Fruit fly (Drosophila melanogaster) whole organism, embryonic: ENCODE data around the gene CG13838.

Experiments used
- ATbp ChIP-seq: fragments of 200-800 bp; sonication (Bioruptor generic); optimal IDR thresholded peaks from 2 replicates; lab custom pipeline; 2017; ENCODE audit warnings: missing biosample characterization, mild to moderate bottlenecking, missing genetic modification characterization, missing genetic modification reagents
- Bgb ChIP-seq: fragments of 200-800 bp; sonication (Bioruptor generic); IDR thresholded peaks from 2 replicates; pipeline ENCODE4 v1.3.6; 2022; ENCODE audit warnings: missing biosample characterization, missing genetic modification characterization; ENCODE audit not compliant: partially characterized antibody
- CG10209 ChIP-seq: fragments of 200-800 bp; sonication (Bioruptor generic); optimal IDR thresholded peaks from 3 replicates; lab custom pipeline; 2017; ENCODE audit warnings: missing biosample characterization, mild to moderate bottlenecking, missing genetic modification characterization, missing genetic modification reagents
- CG10431 ChIP-seq: fragments of 200-800 bp; sonication (Bioruptor generic); optimal IDR thresholded peaks from 3 replicates; lab custom pipeline; 2018; ENCODE audit warnings: missing biosample characterization, mild to moderate bottlenecking, missing genetic modification characterization
- CG11093 ChIP-seq: fragments of 200-800 bp; sonication (Bioruptor generic); IDR thresholded peaks from 3 replicates; pipeline ENCODE4 v1.3.6; 2022; ENCODE audit warnings: missing biosample characterization, missing genetic modification characterization
- CG11504 ChIP-seq: fragments of 200-800 bp; sonication (Bioruptor generic); optimal IDR thresholded peaks from 3 replicates; lab custom pipeline; 2019; ENCODE audit warnings: missing biosample characterization, mild to moderate bottlenecking, missing genetic modification characterization, moderate library complexity
- CG13424 ChIP-seq: fragments of 200-800 bp; sonication (Bioruptor generic); optimal IDR thresholded peaks from 2 replicates; lab custom pipeline; 2019; ENCODE audit warnings: missing biosample characterization, mild to moderate bottlenecking, missing genetic modification characterization, moderate library complexity
- CG14014 ChIP-seq: fragments of 200-800 bp; sonication (Bioruptor generic); IDR thresholded peaks from 2 replicates; pipeline ENCODE4 v1.3.6; 2022; ENCODE audit warnings: missing biosample characterization, missing genetic modification characterization
- CG14667 ChIP-seq: fragments of 200-800 bp; sonication (Bioruptor generic); IDR thresholded peaks from 2 replicates; pipeline ENCODE4 v1.3.6; 2022; ENCODE audit warnings: missing biosample characterization, missing genetic modification characterization
- CG15269 ChIP-seq: fragments of 200-800 bp; sonication (Bioruptor generic); optimal IDR thresholded peaks from 2 replicates; lab custom pipeline; 2018; ENCODE audit warnings: missing biosample characterization, mild to moderate bottlenecking, missing genetic modification characterization, moderate library complexity
- CG1832 ChIP-seq: fragments of 200-800 bp; sonication (Bioruptor generic); optimal IDR thresholded peaks from 2 replicates; lab custom pipeline; 2017; ENCODE audit warnings: missing biosample characterization, mild to moderate bottlenecking, missing genetic modification characterization, inconsistent platforms
- CG34422 ChIP-seq: fragments of 200-800 bp; sonication (Bioruptor generic); IDR thresholded peaks from 3 replicates; pipeline ENCODE4 v1.3.6; 2022; ENCODE audit warnings: missing biosample characterization, missing genetic modification characterization
- CG3847 ChIP-seq: fragments of 200-800 bp; sonication (Bioruptor generic); IDR thresholded peaks from 2 replicates; pipeline ENCODE4 v1.3.6; 2022; ENCODE audit warnings: missing biosample characterization, missing genetic modification characterization
- CG4854 ChIP-seq: fragments of 200-800 bp; sonication (Bioruptor generic); optimal IDR thresholded peaks from 2 replicates; lab custom pipeline; 2016; ENCODE audit warnings: missing biosample characterization, missing genetic modification characterization, inconsistent platforms
- CG8765 ChIP-seq: fragments of 200-800 bp; sonication (Bioruptor generic); IDR thresholded peaks from 2 replicates; pipeline ENCODE4 v1.3.6; 2022; ENCODE audit warnings: missing biosample characterization, missing genetic modification characterization
- CG8944 ChIP-seq: fragments of 200-800 bp; sonication (Bioruptor generic); optimal IDR thresholded peaks from 3 replicates; lab custom pipeline; 2016; ENCODE audit warnings: missing biosample characterization, missing genetic modification characterization
- CG9932 ChIP-seq: fragments of 200-800 bp; sonication (Bioruptor generic); IDR thresholded peaks from 2 replicates; pipeline ENCODE4 v1.3.6; 2022; ENCODE audit warnings: missing biosample characterization, missing genetic modification characterization
- CHES-1-like ChIP-seq: fragments of 200-800 bp; sonication (Bioruptor generic); optimal IDR thresholded peaks from 2 replicates; lab custom pipeline; 2016; ENCODE audit warnings: missing biosample characterization, missing genetic modification characterization
- CkIIα-i1 ChIP-seq: fragments of 200-800 bp; sonication (Bioruptor generic); IDR thresholded peaks from 2 replicates; pipeline ENCODE4 v1.3.6; 2022; ENCODE audit warnings: missing biosample characterization, missing genetic modification characterization
- Dek ChIP-seq: fragments of 200-800 bp; sonication (Bioruptor generic); optimal IDR thresholded peaks from 3 replicates; lab custom pipeline; 2019; ENCODE audit warnings: missing biosample characterization, mild to moderate bottlenecking, missing genetic modification characterization, moderate library complexity
- Dp ChIP-seq: fragments of 200-800 bp; sonication (Bioruptor generic); optimal IDR thresholded peaks from 2 replicates; lab custom pipeline; 2018; ENCODE audit warnings: missing biosample characterization, mild to moderate bottlenecking, missing genetic modification characterization, moderate library complexity
- Dref ChIP-seq: fragments of 200-800 bp; sonication (Bioruptor generic); IDR thresholded peaks from 2 replicates; pipeline ENCODE4 v1.3.6; 2022; ENCODE audit warnings: missing biosample characterization, missing genetic modification characterization
- Eip74EF ChIP-seq, 2 experiments: fragments of 200-800 bp in 1 of 2; fragments of >200 bp in 1 of 2; sonication (Bioruptor generic) in 1 of 2; optimal IDR thresholded peaks; 2 replicates each; lab custom pipeline; 2017 to 2019; ENCODE audit warnings: missing biosample characterization in 2 of 2, missing genetic modification characterization in 2 of 2, mild to moderate bottlenecking in 1 of 2, moderate library complexity in 1 of 2
- Fer1 ChIP-seq: fragments of 200-800 bp; sonication (Bioruptor generic); optimal IDR thresholded peaks from 2 replicates; lab custom pipeline; 2017; ENCODE audit warnings: missing biosample characterization, mild to moderate bottlenecking, missing genetic modification characterization
- Fer2 ChIP-seq: fragments of 200-800 bp; sonication (Bioruptor generic); optimal IDR thresholded peaks from 2 replicates; lab custom pipeline; 2018; ENCODE audit warnings: missing biosample characterization, mild to moderate bottlenecking, missing genetic modification characterization, moderate library complexity
- H15 ChIP-seq: fragments of 200-800 bp; sonication (Bioruptor generic); IDR thresholded peaks from 3 replicates; pipeline ENCODE4 v1.3.6; 2022; ENCODE audit warnings: missing biosample characterization, missing genetic modification characterization
- Oaz ChIP-seq: fragments of 200-800 bp; sonication (Bioruptor generic); IDR thresholded peaks from 2 replicates; pipeline ENCODE4 v1.3.6; 2022; ENCODE audit warnings: missing biosample characterization, missing genetic modification characterization
- Rfx ChIP-seq: fragments of 200-800 bp; sonication (Bioruptor generic); IDR thresholded peaks from 2 replicates; pipeline ENCODE4 v1.3.6; 2022; ENCODE audit warnings: missing biosample characterization, missing genetic modification characterization
- Xrp1 ChIP-seq: fragments of 200-800 bp; sonication (Bioruptor generic); IDR thresholded peaks from 2 replicates; pipeline ENCODE4 v1.3.6; 2022; ENCODE audit warnings: missing biosample characterization, missing genetic modification characterization
- amos ChIP-seq: fragments of 200-800 bp; sonication (Bioruptor generic); IDR thresholded peaks from 2 replicates; pipeline ENCODE4 v1.3.6; 2022; ENCODE audit warnings: missing biosample characterization, missing genetic modification characterization; ENCODE audit not compliant: partially characterized antibody
- ap ChIP-seq: fragments of 200-800 bp; sonication (Bioruptor generic); IDR thresholded peaks from 2 replicates; pipeline ENCODE4 v1.3.6; 2022; ENCODE audit warnings: missing biosample characterization, missing genetic modification characterization
- chm ChIP-seq: fragments of 200-800 bp; sonication (Bioruptor generic); IDR thresholded peaks from 2 replicates; pipeline ENCODE4 v1.3.6; 2022; ENCODE audit warnings: missing biosample characterization, missing genetic modification characterization
- dan ChIP-seq: fragments of 200-800 bp; sonication (Bioruptor generic); IDR thresholded peaks from 2 replicates; pipeline ENCODE4 v1.3.6; 2022; ENCODE audit warnings: missing biosample characterization, missing genetic modification characterization
- dimm ChIP-seq: fragments of 200-800 bp; sonication (Bioruptor generic); IDR thresholded peaks from 2 replicates; pipeline ENCODE4 v1.3.6; 2022; ENCODE audit warnings: missing biosample characterization, missing genetic modification characterization
- disco-r ChIP-seq: fragments of 200-800 bp; sonication (Bioruptor generic); optimal IDR thresholded peaks from 2 replicates; lab custom pipeline; 2016; ENCODE audit warnings: missing biosample characterization, missing genetic modification characterization
- dysf ChIP-seq: fragments of 200-800 bp; sonication (Bioruptor generic); IDR thresholded peaks from 3 replicates; pipeline ENCODE4 v1.3.6; 2022; ENCODE audit warnings: missing biosample characterization, missing genetic modification characterization
- en ChIP-seq: fragments of 200-800 bp; sonication (Bioruptor generic); optimal IDR thresholded peaks from 2 replicates; lab custom pipeline; 2016; ENCODE audit warnings: missing biosample characterization, missing genetic modification characterization
- gsb ChIP-seq: fragments of 200-800 bp; sonication (Bioruptor generic); IDR thresholded peaks from 2 replicates; pipeline ENCODE4 v1.3.6; 2022; ENCODE audit warnings: missing biosample characterization, missing genetic modification characterization
- lilli ChIP-seq: fragments of 200-800 bp; sonication (Bioruptor generic); optimal IDR thresholded peaks from 3 replicates; lab custom pipeline; 2016; ENCODE audit warnings: missing biosample characterization, missing genetic modification characterization
- pb ChIP-seq: fragments of 200-800 bp; sonication (Bioruptor generic); optimal IDR thresholded peaks from 3 replicates; lab custom pipeline; 2016; ENCODE audit warnings: missing biosample characterization, missing genetic modification characterization
- phol ChIP-seq: fragments of 200-800 bp; sonication (Bioruptor generic); optimal IDR thresholded peaks from 3 replicates; lab custom pipeline; 2018; ENCODE audit warnings: missing biosample characterization, mild to moderate bottlenecking, missing genetic modification characterization, moderate library complexity
- psq ChIP-seq: fragments of 200-800 bp; sonication (Bioruptor generic); optimal IDR thresholded peaks from 2 replicates; lab custom pipeline; 2017; ENCODE audit warnings: missing biosample characterization, missing genetic modification characterization
- rib ChIP-seq: fragments of 200-800 bp; sonication (Bioruptor generic); IDR thresholded peaks from 2 replicates; pipeline ENCODE4 v1.3.6; 2022; ENCODE audit warnings: missing biosample characterization, missing genetic modification characterization
- scrt ChIP-seq: fragments of 200-800 bp; sonication (Bioruptor generic); optimal IDR thresholded peaks from 2 replicates; lab custom pipeline; 2018; ENCODE audit warnings: missing biosample characterization, mild to moderate bottlenecking, missing genetic modification characterization, moderate library complexity
- slou ChIP-seq: fragments of 200-800 bp; sonication (Bioruptor generic); optimal IDR thresholded peaks from 3 replicates; lab custom pipeline; 2016; ENCODE audit warnings: missing biosample characterization, missing genetic modification characterization
- so ChIP-seq: fragments of 200-800 bp; sonication (Bioruptor generic); IDR thresholded peaks from 3 replicates; pipeline ENCODE4 v1.3.6; 2022; ENCODE audit warnings: missing biosample characterization, missing genetic modification characterization
- sob ChIP-seq: fragments of 200-800 bp; sonication (Bioruptor generic); IDR thresholded peaks from 2 replicates; pipeline ENCODE4 v1.3.6; 2022; ENCODE audit warnings: missing biosample characterization, missing genetic modification characterization
- sqz ChIP-seq: fragments of 200-800 bp; sonication (Bioruptor generic); optimal IDR thresholded peaks from 3 replicates; lab custom pipeline; 2018; ENCODE audit warnings: missing biosample characterization, mild to moderate bottlenecking, missing genetic modification characterization
- stc ChIP-seq: fragments of 200-800 bp; sonication (Bioruptor generic); IDR thresholded peaks from 2 replicates; pipeline ENCODE4 v1.3.6; 2022; ENCODE audit warnings: missing biosample characterization, missing genetic modification characterization
- tll ChIP-seq, 2 experiments: fragments of 200-800 bp in 1 of 2; fragments of >200 bp in 1 of 2; sonication (Bioruptor generic) in 1 of 2; optimal IDR thresholded peaks; 2 replicates each; lab custom pipeline; 2017 to 2019; ENCODE audit warnings: missing biosample characterization in 2 of 2, missing genetic modification characterization in 2 of 2, mild to moderate bottlenecking in 1 of 2, moderate library complexity in 1 of 2
- vnd ChIP-seq: fragments of 200-800 bp; sonication (Bioruptor generic); IDR thresholded peaks from 3 replicates; pipeline ENCODE4 v1.3.6; 2022; ENCODE audit warnings: missing biosample characterization, missing genetic modification characterization; ENCODE audit not compliant: partially characterized antibody

CG13838 gene

dm6 chr3R:23046529-23046943 is 4.5 kb downstream of the CG13838 start (continued):
- TF ChIP-seq Fer2 (tag; lab: Kevin White, UChicago) (no peak), Bgb (GFP tag; lab: Robert Waterston, UW) (no peak), CG14667 (GFP tag; lab: Robert Waterston, UW) (0 out of 2 replicates have a peak, but pooled peaks have one; percentile 12), CG8944 (no peak), disco-r (GFP tag; lab: Kevin White, UChicago) (no peak), CG1832 (GFP tag; lab: Kevin White, UChicago) (no peak), sqz (no peak), phol (tag; lab: Kevin White, UChicago) (no peak), CHES-1-like (GFP tag; lab: Kevin White, UChicago) (peak; percentile 38), CG3847 (peak; percentile 48), CG8765 (GFP tag; lab: Robert Waterston, UW) (no peak), pb (GFP tag; lab: Kevin White, UChicago) (peak; percentile 3), so (GFP tag; lab: Robert Waterston, UW) (0 out of 3 replicates have a peak, but pooled peaks have one; percentile 50), slou (GFP tag; lab: Kevin White, UChicago) (no peak), CkIIα-i1 (GFP tag; lab: Robert Waterston, UW) (no peak), H15 (GFP tag; lab: Robert Waterston, UW) (0 out of 3 replicates have a peak, but pooled peaks have one; percentile 26), CG11093 (GFP tag; lab: Robert Waterston, UW) (no peak; the same call in 2 of the 3 replicates), en (GFP tag; lab: Kevin White, UChicago) (no peak), tll (GFP tag; optimal IDR thresholded peaks at IDR 0.05; lab: Kevin White, UChicago) (no peak), sob (GFP tag; lab: Robert Waterston, UW) (peak; percentile 67; the same call in 1 of the 2 replicates), gsb (GFP tag; lab: Robert Waterston, UW) (peak; percentile 14; the same call in 1 of the 2 replicates), scrt (GFP tag; lab: Kevin White, UChicago) (no peak), lilli (GFP tag; lab: Kevin White, UChicago) (peak; percentile 68), CG13424 (tag; lab: Kevin White, UChicago) (peak; percentile 27), stc (peak; percentile 25; the same call in 1 of the 2 replicates), Dref (GFP tag; lab: Robert Waterston, UW) (no peak), dan (GFP tag; lab: Robert Waterston, UW) (no peak), rib (GFP tag; lab: Robert Waterston, UW) (no peak), CG10209 (peak; percentile 17), Eip74EF (GFP tag; optimal IDR thresholded peaks at IDR 0.05; lab: Kevin White, UChicago) (no peak), Rfx (GFP tag; lab: Robert Waterston, UW) (peak; percentile 81), Dp (GFP tag; lab: Kevin White, UChicago) (no peak), CG11504 (peak; percentile 68), CG10431 (GFP tag; lab: Kevin White, UChicago) (no peak), vnd (GFP tag; lab: Robert Waterston, UW) (no peak), Xrp1 (GFP tag; lab: Robert Waterston, UW) (peak; percentile 31; the same call in 1 of the 2 replicates), Dek (tag; lab: Kevin White, UChicago) (peak; percentile 20), CG4854 (GFP tag; lab: Kevin White, UChicago) (no peak), Oaz (no peak), ATbp (GFP tag; lab: Kevin White, UChicago) (no peak), dysf (GFP tag; lab: Robert Waterston, UW) (peak; percentile 70; the same call in 2 of the 3 replicates), ap (GFP tag; lab: Robert Waterston, UW) (peak; percentile 48; the same call in 1 of the 2 replicates), CG9932 (GFP tag; lab: Robert Waterston, UW) (peak; percentile 88), chm (no peak), CG15269 (peak; percentile 57), CG14014 (GFP tag; lab: Robert Waterston, UW) (peak; percentile 65), CG34422 (GFP tag; lab: Robert Waterston, UW) (peak; percentile 57; the same call in 1 of the 3 replicates), amos (GFP tag; lab: Robert Waterston, UW) (no peak), dimm (GFP tag; lab: Robert Waterston, UW) (no peak), psq (GFP tag; lab: Kevin White, UChicago) (no peak), Fer1 (GFP tag; lab: Kevin White, UChicago) (no peak)
